Worm (Caenorhabditis elegans) whole organism, young adult: ENCODE measurements around the gene C11E4.7.

Experiments
- C17E4.6 ChIP-seq: fragments of 200-800 bp; sonication (Bioruptor generic); IDR thresholded peaks from 2 replicates; pipeline ENCODE4 v1.3.6; 2022; ENCODE audit warnings: missing genetic modification reagents, missing genetic modification characterization, missing compliant biosample characterization
- K11D2.4 ChIP-seq: fragments of 200-800 bp; sonication (Bioruptor generic); IDR thresholded peaks from 2 replicates; pipeline ENCODE4 v1.3.6; 2022; ENCODE audit warnings: missing genetic modification reagents, missing genetic modification characterization, missing compliant biosample characterization
- K12H6.12 ChIP-seq: fragments of 200-800 bp; sonication (Bioruptor generic); optimal IDR thresholded peaks from 2 replicates; lab custom pipeline; 2018; ENCODE audit warnings: mild to moderate bottlenecking, missing genetic modification characterization, missing compliant biosample characterization
- Y95B8A.8 ChIP-seq: fragments of 200-800 bp; sonication (Bioruptor generic); IDR thresholded peaks from 2 replicates; pipeline ENCODE4 v1.3.6; 2022; ENCODE audit warnings: missing genetic modification reagents, missing genetic modification characterization, missing compliant biosample characterization
- akir-1 ChIP-seq: fragments of 200-800 bp; sonication (Bioruptor generic); optimal IDR thresholded peaks from 2 replicates; lab custom pipeline; 2018; ENCODE audit warnings: mild to moderate bottlenecking, missing genetic modification characterization, moderate library complexity, missing compliant biosample characterization
- ceh-27 ChIP-seq: fragments of 200-800 bp; sonication (Bioruptor generic); optimal IDR thresholded peaks from 2 replicates; lab custom pipeline; 2018; ENCODE audit warnings: mild to moderate bottlenecking, missing genetic modification characterization, moderate library complexity, missing compliant biosample characterization
- him-1 ChIP-seq: sonication (generic microtip); optimal IDR thresholded peaks from 2 replicates; lab custom pipeline; 2016; ENCODE audit warnings: missing genotype, missing genetic modification reagents, missing genetic modification characterization, missing compliant biosample characterization
- lin-40 ChIP-seq: sonication (generic microtip); optimal IDR thresholded peaks from 2 replicates; lab custom pipeline; 2016; ENCODE audit warnings: missing genetic modification characterization, mild to moderate bottlenecking, missing compliant biosample characterization, missing genotype, missing genetic modification reagents
- ztf-26 ChIP-seq: sonication (generic microtip); optimal IDR thresholded peaks from 2 replicates; lab custom pipeline; 2017; ENCODE audit warnings: missing genetic modification characterization, missing compliant biosample characterization
- ztf-3 ChIP-seq: fragments of 200-800 bp; sonication (Bioruptor generic); optimal IDR thresholded peaks from 2 replicates; lab custom pipeline; 2018; ENCODE audit warnings: mild to moderate bottlenecking, missing genetic modification characterization, missing compliant biosample characterization
- ztf-6 ChIP-seq: fragments of 200-800 bp; sonication (Bioruptor generic); IDR thresholded peaks from 2 replicates; pipeline ENCODE4 v1.3.6; 2022; ENCODE audit warnings: missing genetic modification reagents, missing genetic modification characterization, missing compliant biosample characterization

Gene C11E4.7

DNA sequence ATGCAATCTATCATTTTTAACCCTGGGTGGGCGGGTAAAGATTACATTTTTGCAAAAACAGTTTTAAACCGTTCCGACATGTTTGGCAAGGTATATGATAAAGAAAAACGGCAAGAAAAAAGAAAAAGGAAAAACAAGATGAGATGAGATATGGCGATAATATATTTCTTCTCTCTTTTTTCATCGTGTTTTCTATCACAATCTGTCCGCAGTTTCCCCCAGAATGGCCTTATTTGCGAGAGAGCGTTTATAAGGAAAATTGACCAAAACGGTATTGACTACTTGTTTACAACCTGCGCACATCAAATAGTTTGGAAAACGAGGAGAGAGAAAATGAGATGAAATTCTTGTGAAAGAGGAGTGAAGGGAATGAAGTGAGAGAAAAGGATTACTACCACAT, 50.4 kb downstream of the C11E4.7 start:
- peak; percentile 13 for TF ChIP-seq ztf-26
- no peak for TF ChIP-seq ztf-6
- TF ChIP-seq ztf-3 (GFP tag; lab: Kevin White, UChicago), result no peak
- TF ChIP-seq lin-40, result peak; percentile 0

DNA sequence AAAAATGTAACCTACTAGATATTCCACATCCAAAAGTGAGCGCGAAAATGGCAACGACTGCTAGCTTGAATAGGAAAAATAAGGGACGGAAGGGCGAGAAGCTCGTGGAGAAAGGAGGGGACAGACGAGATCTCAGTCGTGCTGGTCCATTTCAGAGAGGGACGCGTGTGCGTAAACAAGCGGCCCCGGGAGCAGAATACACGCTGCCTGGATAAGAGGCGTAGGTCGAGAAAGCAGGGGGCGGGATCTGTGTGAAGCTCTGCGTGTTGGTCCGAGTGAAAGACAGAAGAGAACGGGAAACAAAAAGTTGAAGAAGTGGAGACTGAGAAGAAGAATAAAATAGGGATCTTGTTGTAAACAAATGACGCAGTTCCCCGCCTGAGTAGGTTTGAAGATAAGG, 51.5 kb downstream of the C11E4.7 start, which contains the start of gene T14B1.1:
Gene T14B1.1, minus strand, starts transcription at position 170 of the 400 bp plus-strand sequence.
- TF ChIP-seq ceh-27 (peak; percentile 49), C17E4.6 (GFP tag; lab: Robert Waterston, UW) (0 out of 2 replicates have a peak, but pooled peaks have one; percentile 21), Y95B8A.8 (GFP tag; lab: Robert Waterston, UW) (no peak), K11D2.4 (GFP tag; lab: Robert Waterston, UW) (peak; percentile 28; the same call in 1 of the 2 replicates), K12H6.12 (tag; lab: Kevin White, UChicago) (peak; percentile 63), him-1 (tag; lab: Kevin White, UChicago) (no peak), akir-1 (GFP tag; lab: Kevin White, UChicago) (no peak)
